Fruit fly (Drosophila melanogaster): ENCODE results near the gene Saysd1.

dm6 chr3R:25260670-25261069 is 45.7 kb upstream of the Saysd1 start:
- TF ChIP-seq CG11560 (tag; IDR thresholded peaks at IDR 0.05), result no peak
- TF ChIP-seq kay (GFP tag; optimal IDR thresholded peaks at IDR 0.05), result no peak
- no peak for TF ChIP-seq CG42726 (GFP tag; IDR thresholded peaks at IDR 0.05; ENCODE audit: partially characterized antibody)
- no peak for TF ChIP-seq danr (GFP tag; IDR thresholded peaks at IDR 0.05)
- TF ChIP-seq Ssrp (tag; optimal IDR thresholded peaks at IDR 0.05), result no peak
- no peak for TF ChIP-seq Abd-B (GFP tag; optimal IDR thresholded peaks at IDR 0.05)
- TF ChIP-seq Adf1 (GFP tag; IDR thresholded peaks at IDR 0.05), result no peak
- TF ChIP-seq fd64A (GFP tag; optimal IDR thresholded peaks at IDR 0.05), result no peak
- no peak for TF ChIP-seq da (GFP tag; optimal IDR thresholded peaks at IDR 0.05)
- no peak for TF ChIP-seq twi (tag; optimal IDR thresholded peaks at IDR 0.05)
- TF ChIP-seq schlank (tag; optimal IDR thresholded peaks at IDR 0.05), result no peak
- no peak for TF ChIP-seq esg (GFP tag; conservative IDR thresholded peaks at IDR 0.05)

Data from whole organism, embryonic.